Worm (Caenorhabditis elegans) whole organism, midembryonic: ENCODE results near the gene gsto-2.
A peak's percentile ranks its signal among the peaks of the same experiment; 100 is the strongest.

Experiments used
- T22C8.4 ChIP-seq: fragments of 200-800 bp; sonication (Bioruptor generic); IDR thresholded peaks from 2 replicates; pipeline ENCODE4 v1.3.6; 2022; ENCODE audit warnings: missing genetic modification characterization, missing compliant biosample characterization
- cog-1 ChIP-seq: sonication (generic microtip); optimal IDR thresholded peaks from 2 replicates; lab custom pipeline; 2016; ENCODE audit warnings: missing genetic modification characterization, missing compliant biosample characterization
- flt-1 ChIP-seq: fragments of 200-800 bp; sonication (Bioruptor generic); IDR thresholded peaks from 2 replicates; pipeline ENCODE4 v1.3.6; 2022; ENCODE audit warnings: missing genetic modification characterization, missing compliant biosample characterization
- klf-2 ChIP-seq: fragments of 200-800 bp; sonication (Bioruptor generic); conservative IDR thresholded peaks from 2 replicates; pipeline ENCODE4 v1.3.6; 2022; ENCODE audit warnings: missing genetic modification reagents, missing genetic modification characterization, missing compliant biosample characterization
- med-1 ChIP-seq: sonication (generic microtip); optimal IDR thresholded peaks from 2 replicates; lab custom pipeline; 2017; ENCODE audit warnings: missing genetic modification characterization, mild to moderate bottlenecking, missing compliant biosample characterization, antibody characterized with exemption, missing genetic modification reagents; ENCODE audit not compliant: insufficient read depth
- ref-1 ChIP-seq: fragments of 200-800 bp; sonication (Bioruptor generic); conservative IDR thresholded peaks from 2 replicates; pipeline ENCODE4 v1.3.6; 2022; ENCODE audit warnings: missing genetic modification reagents, missing genetic modification characterization, missing compliant biosample characterization
- tab-1 ChIP-seq: fragments of 200-800 bp; sonication (Bioruptor generic); IDR thresholded peaks from 2 replicates; pipeline ENCODE4 v1.3.6; 2022; ENCODE audit warnings: missing genetic modification characterization, missing compliant biosample characterization
- ztf-23 ChIP-seq: fragments of 200-800 bp; sonication (Bioruptor generic); IDR thresholded peaks from 2 replicates; pipeline ENCODE4 v1.3.6; 2022; ENCODE audit warnings: missing genetic modification reagents, missing genetic modification characterization, missing compliant biosample characterization
- ztf-29 ChIP-seq: fragments of 200-800 bp; sonication (Bioruptor generic); IDR thresholded peaks from 2 replicates; pipeline ENCODE4 v1.3.6; 2022; ENCODE audit warnings: missing genetic modification reagents, missing genetic modification characterization, missing compliant biosample characterization

Gene gsto-2

ce11 chrIII:8551705-8552104, 2.9 kb upstream of the gsto-2 start:
- no peak for TF ChIP-seq med-1 (GFP tag; lab: Kevin White, UChicago)
- TF ChIP-seq flt-1 (GFP tag; lab: Robert Waterston, UW) = no peak
- TF ChIP-seq tab-1 = no peak
- no peak for TF ChIP-seq cog-1 (tag; lab: Kevin White, UChicago)
- TF ChIP-seq klf-2 (GFP tag; lab: Robert Waterston, UW) = no peak
- TF ChIP-seq ztf-23 (GFP tag; lab: Robert Waterston, UW) = no peak
- TF ChIP-seq ztf-29 (GFP tag; lab: Robert Waterston, UW) = no peak
- TF ChIP-seq T22C8.4 (GFP tag; lab: Robert Waterston, UW) = no peak
- TF ChIP-seq ref-1 (GFP tag; lab: Robert Waterston, UW) = no peak

ce11 chrIII:8552125-8552524, 2.4 kb upstream of the gsto-2 start, which contains the start of gene C02D5.4:
Gene C02D5.4, plus strand, starts transcription at chrIII:8552165.
- no peak for TF ChIP-seq cog-1 (tag; lab: Kevin White, UChicago)
- TF ChIP-seq ref-1 (GFP tag; lab: Robert Waterston, UW) = no peak
- no peak for TF ChIP-seq flt-1 (GFP tag; lab: Robert Waterston, UW)
- no peak for TF ChIP-seq tab-1
- TF ChIP-seq ztf-29 (GFP tag; lab: Robert Waterston, UW) = no peak
- TF ChIP-seq klf-2 (GFP tag; lab: Robert Waterston, UW) = no peak
- TF ChIP-seq med-1 (GFP tag; lab: Kevin White, UChicago) = no peak
- TF ChIP-seq ztf-23 (GFP tag; lab: Robert Waterston, UW) = no peak
- TF ChIP-seq T22C8.4 (GFP tag; lab: Robert Waterston, UW) = no peak

- TF ChIP-seq tab-1 (no peak), med-1 (GFP tag; lab: Kevin White, UChicago) (no peak), klf-2 (GFP tag; lab: Robert Waterston, UW) (no peak), cog-1 (tag; lab: Kevin White, UChicago) (no peak), flt-1 (GFP tag; lab: Robert Waterston, UW) (no peak), ztf-23 (GFP tag; lab: Robert Waterston, UW) (no peak), ref-1 (GFP tag; lab: Robert Waterston, UW) (no peak), ztf-29 (GFP tag; lab: Robert Waterston, UW) (no peak), T22C8.4 (GFP tag; lab: Robert Waterston, UW) (no peak)
Measured at ce11 chrIII:8555682-8556081, 1.1 kb downstream of the gsto-2 start.

- TF ChIP-seq T22C8.4 (GFP tag; lab: Robert Waterston, UW) = no peak
- peak; percentile 44 for TF ChIP-seq cog-1 (tag; lab: Kevin White, UChicago)
Measured at ce11 chrIII:8556836-8557385, 2.3 kb downstream of the gsto-2 start, which contains the start of gene C02D5.2. Gene C02D5.2, plus strand, starts transcription at chrIII:8557335.

- no peak for TF ChIP-seq T22C8.4 (GFP tag; lab: Robert Waterston, UW)
- TF ChIP-seq cog-1 (tag; lab: Kevin White, UChicago) = no peak
- no peak for TF ChIP-seq ztf-29 (GFP tag; lab: Robert Waterston, UW)
- no peak for TF ChIP-seq ref-1 (GFP tag; lab: Robert Waterston, UW)
- no peak for TF ChIP-seq klf-2 (GFP tag; lab: Robert Waterston, UW)
- TF ChIP-seq flt-1 (GFP tag; lab: Robert Waterston, UW) = no peak
- no peak for TF ChIP-seq ztf-23 (GFP tag; lab: Robert Waterston, UW)
- TF ChIP-seq med-1 (GFP tag; lab: Kevin White, UChicago) = no peak
- TF ChIP-seq tab-1 = no peak
Measured at ce11 chrIII:8560398-8560797, 5.8 kb downstream of the gsto-2 start.

ce11 chrIII:8560836-8561235, 6.3 kb downstream of the gsto-2 start, which contains the start of gene acdh-6:
Gene acdh-6, plus strand, starts transcription at chrIII:8561136.
- TF ChIP-seq T22C8.4 (GFP tag; lab: Robert Waterston, UW) = no peak
- TF ChIP-seq klf-2 (GFP tag; lab: Robert Waterston, UW) = no peak

- TF ChIP-seq T22C8.4 (GFP tag; lab: Robert Waterston, UW) (no peak), flt-1 (GFP tag; lab: Robert Waterston, UW) (no peak), cog-1 (tag; lab: Kevin White, UChicago) (no peak), med-1 (GFP tag; lab: Kevin White, UChicago) (no peak), ref-1 (GFP tag; lab: Robert Waterston, UW) (no peak), ztf-29 (GFP tag; lab: Robert Waterston, UW) (no peak), ztf-23 (GFP tag; lab: Robert Waterston, UW) (no peak), klf-2 (GFP tag; lab: Robert Waterston, UW) (no peak), tab-1 (no peak)
Measured at ce11 chrIII:8564372-8564771, 9.8 kb downstream of the gsto-2 start.

ce11 chrIII:8570289-8570688, 15.7 kb downstream of the gsto-2 start:
- TF ChIP-seq ref-1 (GFP tag; lab: Robert Waterston, UW) (no peak), ztf-29 (GFP tag; lab: Robert Waterston, UW) (no peak), ztf-23 (GFP tag; lab: Robert Waterston, UW) (no peak), med-1 (GFP tag; lab: Kevin White, UChicago) (no peak), cog-1 (tag; lab: Kevin White, UChicago) (no peak), T22C8.4 (GFP tag; lab: Robert Waterston, UW) (no peak)

ce11 chrIII:8571845-8572244, 17.3 kb downstream of the gsto-2 start:
- TF ChIP-seq flt-1 (GFP tag; lab: Robert Waterston, UW) (no peak), ref-1 (GFP tag; lab: Robert Waterston, UW) (no peak), cog-1 (tag; lab: Kevin White, UChicago) (no peak), ztf-29 (GFP tag; lab: Robert Waterston, UW) (no peak), tab-1 (no peak), med-1 (GFP tag; lab: Kevin White, UChicago) (no peak), klf-2 (GFP tag; lab: Robert Waterston, UW) (no peak), T22C8.4 (GFP tag; lab: Robert Waterston, UW) (no peak), ztf-23 (GFP tag; lab: Robert Waterston, UW) (no peak)
